Fruit fly (Drosophila melanogaster): Measurements from ENCODE around the gene Mrtf.

- TF ChIP-seq usp (GFP tag; optimal IDR thresholded peaks at IDR 0.05) (no peak), pan (optimal IDR thresholded peaks at IDR 0.05) (no peak), CG8478 (optimal IDR thresholded peaks at IDR 0.05) (no peak)
Measured at dm6 chr3L:2780711-2781110, 14.4 kb upstream of the Mrtf start, which contains the start of gene mRpS35.
